Worm (Caenorhabditis elegans): Measurements from ENCODE around the gene uev-2.

The uev-2 gene

DNA sequence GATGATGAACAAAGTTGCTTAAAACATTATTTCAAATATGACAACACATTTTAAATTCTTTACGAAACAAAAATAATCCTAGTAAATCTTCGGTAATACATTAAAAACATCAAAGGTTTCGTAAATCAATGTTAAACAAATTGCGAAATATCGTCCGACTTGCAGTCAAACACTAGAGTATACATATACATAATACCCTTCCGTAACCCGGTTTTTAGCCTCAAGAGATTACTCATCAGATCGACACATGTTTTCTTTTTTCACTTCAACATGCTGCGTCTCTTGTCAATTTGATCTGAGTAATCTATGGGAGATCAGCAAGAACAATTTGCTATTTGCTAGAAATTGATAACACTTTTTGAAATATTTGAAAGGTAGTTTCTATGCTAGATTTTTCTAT lies 36.6 kb upstream of the uev-2 start (continued):
- TF ChIP-seq mdt-29 (GFP tag; IDR thresholded peaks at IDR 0.05) = no peak
- TF ChIP-seq daf-12 (tag; optimal IDR thresholded peaks at IDR 0.05) = no peak
- TF ChIP-seq mep-1 (tag; optimal IDR thresholded peaks at IDR 0.05) = no peak
- TF ChIP-seq pqm-1 (tag; optimal IDR thresholded peaks at IDR 0.05) = no peak
- no peak for TF ChIP-seq fkh-10 (GFP tag; optimal IDR thresholded peaks at IDR 0.05)
- TF ChIP-seq mxl-2 (GFP tag; conservative IDR thresholded peaks at IDR 0.05) = no peak
- no peak for TF ChIP-seq egl-27 (tag; optimal IDR thresholded peaks at IDR 0.05)
- TF ChIP-seq lin-29 (GFP tag; IDR thresholded peaks at IDR 0.05) = no peak
- no peak for TF ChIP-seq tag-97 (GFP tag; IDR thresholded peaks at IDR 0.05)
- TF ChIP-seq sdz-12 (GFP tag; optimal IDR thresholded peaks at IDR 0.05) = no peak
- no peak for TF ChIP-seq vab-7 (GFP tag; IDR thresholded peaks at IDR 0.05)
- TF ChIP-seq saeg-2 (GFP tag; IDR thresholded peaks at IDR 0.05) = no peak
- no peak for TF ChIP-seq nhr-10 (tag; optimal IDR thresholded peaks at IDR 0.05)
- no peak for TF ChIP-seq lin-13 (GFP tag; optimal IDR thresholded peaks at IDR 0.05)
- peak; percentile 14 for TF ChIP-seq mes-2 (tag; optimal IDR thresholded peaks at IDR 0.05; ENCODE audit: poor library complexity, severe bottlenecking)
- TF ChIP-seq unc-62 (GFP tag; optimal IDR thresholded peaks at IDR 0.05 in 1 of 2) = no peak
- no peak for TF ChIP-seq unc-62 (tag; optimal IDR thresholded peaks at IDR 0.05)
- TF ChIP-seq nhr-48 (tag; optimal IDR thresholded peaks at IDR 0.05) = peak; percentile 19
- no peak for TF ChIP-seq lin-38 (GFP tag; IDR thresholded peaks at IDR 0.05)
- no peak for TF ChIP-seq nhr-76 (tag; optimal IDR thresholded peaks at IDR 0.05)
- TF ChIP-seq hmg-1.1 (GFP tag; IDR thresholded peaks at IDR 0.05) = no peak
- no peak for TF ChIP-seq zag-1 (tag; optimal IDR thresholded peaks at IDR 0.05)
- TF ChIP-seq R02D3.7 (tag; optimal IDR thresholded peaks at IDR 0.05) = no peak
- TF ChIP-seq attf-4 (tag; optimal IDR thresholded peaks at IDR 0.05) = no peak
- peak in 1 of 2 experiments; percentile 51 for TF ChIP-seq mdl-1 (tag; optimal IDR thresholded peaks at IDR 0.05)
- TF ChIP-seq cey-2 (tag; optimal IDR thresholded peaks at IDR 0.05; ENCODE audit: borderline replicate concordance, insufficient read depth) = no peak
- no peak for TF ChIP-seq ceh-28 (tag; optimal IDR thresholded peaks at IDR 0.05)
- TF ChIP-seq madf-9 (GFP tag; conservative IDR thresholded peaks at IDR 0.05) = no peak
- TF ChIP-seq tra-1 (GFP tag; IDR thresholded peaks at IDR 0.05) = no peak
- no peak for TF ChIP-seq nhr-102 (tag; optimal IDR thresholded peaks at IDR 0.05)
- TF ChIP-seq T26A8.4 (GFP tag; IDR thresholded peaks at IDR 0.05) = no peak

DNA sequence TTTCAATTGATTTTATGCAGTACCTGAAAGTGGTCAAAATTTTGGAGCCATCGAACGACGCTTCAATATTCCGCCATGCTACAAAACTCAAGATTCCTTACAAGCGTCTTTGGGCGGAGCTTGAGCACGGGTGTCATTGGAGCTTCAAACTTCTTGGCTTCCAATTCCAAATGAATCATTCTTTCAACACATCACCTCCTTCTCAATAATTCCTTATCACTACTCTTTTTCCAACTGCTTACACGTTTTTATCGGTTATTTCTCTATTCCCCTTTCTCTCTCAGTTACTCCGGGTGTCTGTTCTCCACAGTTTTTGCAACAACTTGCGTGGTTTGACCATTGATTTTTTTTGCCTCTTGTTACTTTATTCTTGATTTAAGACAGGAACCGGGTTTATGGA lies 36.2 kb upstream of the uev-2 start, which contains the start of gene F09F7.5:
TSS of gene F09F7.5 (plus strand) at position 258 of the 400 bp plus-strand sequence.
- no peak for TF ChIP-seq nhr-10 (tag; optimal IDR thresholded peaks at IDR 0.05)
- TF ChIP-seq dmd-6 (GFP tag; IDR thresholded peaks at IDR 0.05) = peak; percentile 55
- no peak for TF ChIP-seq hlh-11 (tag; optimal IDR thresholded peaks at IDR 0.05)
- no peak for TF ChIP-seq nhr-41 (GFP tag; IDR thresholded peaks at IDR 0.05)
- no peak for TF ChIP-seq skn-1 (tag; optimal IDR thresholded peaks at IDR 0.05)
- TF ChIP-seq ceh-44 (GFP tag; IDR thresholded peaks at IDR 0.05) = no peak
- TF ChIP-seq cey-2 (tag; optimal IDR thresholded peaks at IDR 0.05; ENCODE audit: borderline replicate concordance, insufficient read depth) = no peak
- TF ChIP-seq ZK337.2 (GFP tag; IDR thresholded peaks at IDR 0.05) = no peak
- no peak for TF ChIP-seq daf-16 (GFP tag; optimal IDR thresholded peaks at IDR 0.05)
- TF ChIP-seq daf-16 (tag; optimal IDR thresholded peaks at IDR 0.05) = peak; percentile 30
- peak; percentile 31 for TF ChIP-seq mxl-3 (GFP tag; optimal IDR thresholded peaks at IDR 0.05)
- TF ChIP-seq tra-1 (GFP tag; IDR thresholded peaks at IDR 0.05) = no peak
- TF ChIP-seq R02D3.7 (tag; optimal IDR thresholded peaks at IDR 0.05) = no peak
- no peak for TF ChIP-seq ztf-7 (tag; optimal IDR thresholded peaks at IDR 0.05)
- no peak for TF ChIP-seq fos-1 (tag; optimal IDR thresholded peaks at IDR 0.05)
- TF ChIP-seq Y105C5A.15 (GFP tag; IDR thresholded peaks at IDR 0.05) = no peak
- TF ChIP-seq pqm-1 (tag; optimal IDR thresholded peaks at IDR 0.05) = peak; percentile 70
- TF ChIP-seq daf-12 (tag; optimal IDR thresholded peaks at IDR 0.05) = no peak
- no peak for TF ChIP-seq lin-38 (GFP tag; IDR thresholded peaks at IDR 0.05)
- TF ChIP-seq pha-4 (GFP tag; IDR thresholded peaks at IDR 0.05) = no peak
- TF ChIP-seq pha-4 (tag; optimal IDR thresholded peaks at IDR 0.05) = no peak
- no peak for TF ChIP-seq madf-9 (GFP tag; conservative IDR thresholded peaks at IDR 0.05)
- no peak for TF ChIP-seq mxl-2 (GFP tag; conservative IDR thresholded peaks at IDR 0.05)
- no peak for TF ChIP-seq mep-1 (tag; optimal IDR thresholded peaks at IDR 0.05)
- no peak for TF ChIP-seq nhr-11 (tag; optimal IDR thresholded peaks at IDR 0.05)
- TF ChIP-seq saeg-2 (GFP tag; IDR thresholded peaks at IDR 0.05) = no peak
